Worm (Caenorhabditis elegans) whole organism, young adult: ENCODE data around the gene pqn-27.

Source experiments
- F10E7.11 ChIP-seq: sonication (generic microtip); optimal IDR thresholded peaks from 2 replicates; lab custom pipeline; 2017; ENCODE audit warnings: mild to moderate bottlenecking, missing genetic modification characterization, moderate library complexity, missing compliant biosample characterization
- F39B2.1 ChIP-seq: fragments of 200-800 bp; sonication (Bioruptor generic); IDR thresholded peaks from 2 replicates; pipeline ENCODE4 v1.3.6; 2022; ENCODE audit warnings: missing genetic modification reagents, missing genetic modification characterization, missing compliant biosample characterization
- F49E8.2 ChIP-seq: sonication (generic microtip); optimal IDR thresholded peaks from 3 replicates; lab custom pipeline; 2017; ENCODE audit warnings: missing genetic modification characterization, mild to moderate bottlenecking, missing compliant biosample characterization, antibody characterized with exemption, moderate library complexity; ENCODE audit not compliant: insufficient read depth
- T07F8.4 ChIP-seq: sonication (generic microtip); optimal IDR thresholded peaks from 2 replicates; lab custom pipeline; 2016; ENCODE audit warnings: mild to moderate bottlenecking, missing genetic modification characterization, moderate library complexity, missing compliant biosample characterization
- Y53F4B.3 ChIP-seq: fragments of 200-800 bp; sonication (Bioruptor generic); IDR thresholded peaks from 2 replicates; pipeline ENCODE4 v1.3.6; 2022; ENCODE audit warnings: missing genetic modification reagents, missing genetic modification characterization, missing compliant biosample characterization
- Y79H2A.3 ChIP-seq: fragments of 200-800 bp; sonication (Bioruptor generic); conservative IDR thresholded peaks from 2 replicates; pipeline ENCODE4 v1.3.6; 2022; ENCODE audit warnings: missing genetic modification reagents, missing genetic modification characterization, missing compliant biosample characterization
- ZK185.1 ChIP-seq: sonication (generic microtip); optimal IDR thresholded peaks from 2 replicates; lab custom pipeline; 2016; ENCODE audit warnings: mild to moderate bottlenecking, missing genetic modification characterization, missing compliant biosample characterization; ENCODE audit not compliant: poor library complexity, severe bottlenecking
- akir-1 ChIP-seq: fragments of 200-800 bp; sonication (Bioruptor generic); optimal IDR thresholded peaks from 2 replicates; lab custom pipeline; 2018; ENCODE audit warnings: mild to moderate bottlenecking, missing genetic modification characterization, moderate library complexity, missing compliant biosample characterization
- aptf-2 ChIP-seq: fragments of 200-800 bp; sonication (Bioruptor generic); conservative IDR thresholded peaks from 2 replicates; pipeline ENCODE4 v1.3.6; 2022; ENCODE audit warnings: missing genetic modification reagents, missing genetic modification characterization, missing compliant biosample characterization
- aptf-3 ChIP-seq: fragments of 200-800 bp; sonication (Bioruptor generic); IDR thresholded peaks from 2 replicates; pipeline ENCODE4 v1.3.6; 2022; ENCODE audit warnings: missing genetic modification characterization, missing compliant biosample characterization
- attf-3 ChIP-seq: fragments of 200-800 bp; sonication (Bioruptor generic); conservative IDR thresholded peaks from 2 replicates; pipeline ENCODE4 v1.3.6; 2022; ENCODE audit warnings: missing genetic modification reagents, missing genetic modification characterization, missing compliant biosample characterization
- attf-5 ChIP-seq: fragments of 200-800 bp; sonication (Bioruptor generic); optimal IDR thresholded peaks from 2 replicates; lab custom pipeline; 2018; ENCODE audit warnings: mild to moderate bottlenecking, missing genetic modification characterization, missing compliant biosample characterization
- bed-1 ChIP-seq: fragments of 200-800 bp; sonication (Bioruptor generic); IDR thresholded peaks from 2 replicates; pipeline ENCODE4 v1.3.6; 2022; ENCODE audit warnings: missing genetic modification reagents, missing genetic modification characterization, missing compliant biosample characterization
- bed-2 ChIP-seq: fragments of 200-800 bp; sonication (Bioruptor generic); IDR thresholded peaks from 2 replicates; pipeline ENCODE4 v1.3.6; 2022; ENCODE audit warnings: missing genetic modification reagents, missing genetic modification characterization, missing compliant biosample characterization
- cebp-2 ChIP-seq: fragments of 200-800 bp; sonication (Bioruptor generic); IDR thresholded peaks from 2 replicates; pipeline ENCODE4 v1.3.6; 2022; ENCODE audit warnings: missing genetic modification characterization, missing compliant biosample characterization
- ceh-58 ChIP-seq: fragments of 200-800 bp; sonication (Bioruptor generic); IDR thresholded peaks from 2 replicates; pipeline ENCODE4 v1.3.6; 2022; ENCODE audit warnings: missing genetic modification characterization, missing compliant biosample characterization
- ceh-79 ChIP-seq: sonication (generic microtip); optimal IDR thresholded peaks from 2 replicates; lab custom pipeline; 2017; ENCODE audit warnings: mild to moderate bottlenecking, missing genetic modification characterization, missing compliant biosample characterization
- egrh-3 ChIP-seq: fragments of 200-800 bp; sonication (Bioruptor generic); IDR thresholded peaks from 2 replicates; pipeline ENCODE4 v1.3.6; 2022; ENCODE audit warnings: missing genetic modification reagents, missing genetic modification characterization, missing compliant biosample characterization
- ekl-4 ChIP-seq: fragments of 200-800 bp; sonication (Bioruptor generic); IDR thresholded peaks from 2 replicates; pipeline ENCODE4 v1.3.6; 2022; ENCODE audit warnings: missing genetic modification reagents, missing genetic modification characterization, missing compliant biosample characterization
- ets-4 ChIP-seq: fragments of 200-800 bp; sonication (Bioruptor generic); optimal IDR thresholded peaks from 2 replicates; lab custom pipeline; 2018; ENCODE audit warnings: mild to moderate bottlenecking, missing genetic modification characterization, missing compliant biosample characterization
- fkh-3 ChIP-seq: sonication (generic microtip); optimal IDR thresholded peaks from 2 replicates; lab custom pipeline; 2016; ENCODE audit warnings: mild to moderate bottlenecking, missing genetic modification characterization, missing compliant biosample characterization
- him-1 ChIP-seq: sonication (generic microtip); optimal IDR thresholded peaks from 2 replicates; lab custom pipeline; 2016; ENCODE audit warnings: missing genotype, missing genetic modification reagents, missing genetic modification characterization, missing compliant biosample characterization
- hlh-12 ChIP-seq: sonication (generic microtip); optimal IDR thresholded peaks from 2 replicates; lab custom pipeline; 2016; ENCODE audit warnings: missing genetic modification characterization, missing compliant biosample characterization
- hsf-1 ChIP-seq: fragments of 200-800 bp; sonication (Bioruptor generic); IDR thresholded peaks from 2 replicates; pipeline ENCODE4 v1.3.6; 2022; ENCODE audit warnings: missing genetic modification reagents, missing genetic modification characterization, missing compliant biosample characterization
- lag-1 ChIP-seq: fragments of 200-800 bp; sonication (Bioruptor generic); IDR thresholded peaks from 2 replicates; pipeline ENCODE4 v1.3.6; 2022; ENCODE audit warnings: missing genetic modification reagents, missing genetic modification characterization, missing compliant biosample characterization
- let-526 ChIP-seq: fragments of 200-800 bp; sonication (Bioruptor generic); IDR thresholded peaks from 2 replicates; pipeline ENCODE4 v1.3.6; 2022; ENCODE audit warnings: missing genetic modification reagents, missing genetic modification characterization, missing compliant biosample characterization
- lin-54 ChIP-seq: fragments of 200-800 bp; sonication (Bioruptor generic); optimal IDR thresholded peaks from 2 replicates; lab custom pipeline; 2018; ENCODE audit warnings: mild to moderate bottlenecking, missing genetic modification characterization, missing compliant biosample characterization
- madf-10 ChIP-seq: sonication (generic microtip); optimal IDR thresholded peaks from 2 replicates; lab custom pipeline; 2016; ENCODE audit warnings: mild to moderate bottlenecking, missing genetic modification characterization, missing compliant biosample characterization
- snpc-1.1 ChIP-seq: sonication (generic microtip); optimal IDR thresholded peaks from 2 replicates; lab custom pipeline; 2017; ENCODE audit warnings: missing genetic modification characterization, mild to moderate bottlenecking, missing compliant biosample characterization, antibody characterized with exemption, moderate library complexity, missing genotype, missing genetic modification reagents; ENCODE audit not compliant: insufficient read depth
- snpc-1.3 ChIP-seq: sonication (generic microtip); optimal IDR thresholded peaks from 2 replicates; lab custom pipeline; 2017; ENCODE audit warnings: missing genetic modification characterization, mild to moderate bottlenecking, missing compliant biosample characterization, antibody characterized with exemption, moderate library complexity, missing genotype, missing genetic modification reagents; ENCODE audit not compliant: insufficient read depth
- unc-130 ChIP-seq: sonication (generic microtip); optimal IDR thresholded peaks from 2 replicates; lab custom pipeline; 2016; ENCODE audit warnings: missing genetic modification reagents, missing genetic modification characterization, missing compliant biosample characterization
- xnd-1 ChIP-seq: sonication (generic microtip); optimal IDR thresholded peaks from 2 replicates; lab custom pipeline; 2016; ENCODE audit warnings: missing genotype, missing genetic modification reagents, missing genetic modification characterization, missing compliant biosample characterization
- zfh-2 ChIP-seq: fragments of 200-800 bp; sonication (Bioruptor generic); conservative IDR thresholded peaks from 2 replicates; pipeline ENCODE4 v1.3.6; 2022; ENCODE audit warnings: missing genetic modification reagents, missing genetic modification characterization, missing compliant biosample characterization
- zim-3 ChIP-seq: sonication (generic microtip); optimal IDR thresholded peaks from 2 replicates; lab custom pipeline; 2017; ENCODE audit warnings: mild to moderate bottlenecking, missing genetic modification characterization, moderate library complexity, missing compliant biosample characterization

pqn-27 gene

ce11 chrII:13424242-13424641 lies 36.2 kb downstream of the pqn-27 start, which contains the start of gene Y48E1C.2:
Gene Y48E1C.2, plus strand, starts transcription at chrII:13424542.
- TF ChIP-seq akir-1 (GFP tag; lab: Kevin White, UChicago) (no peak), hlh-12 (tag; lab: Kevin White, UChicago) (no peak), madf-10 (tag; lab: Kevin White, UChicago) (no peak), ekl-4 (GFP tag; lab: Robert Waterston, UW) (no peak), bed-1 (GFP tag; lab: Robert Waterston, UW) (no peak), F39B2.1 (GFP tag; lab: Robert Waterston, UW) (no peak), ceh-79 (tag; lab: Kevin White, UChicago) (no peak), F10E7.11 (tag; lab: Kevin White, UChicago) (no peak), snpc-1.1 (tag; lab: Kevin White, UChicago) (no peak), him-1 (tag; lab: Kevin White, UChicago) (no peak), zim-3 (tag; lab: Kevin White, UChicago) (no peak), attf-3 (GFP tag; lab: Robert Waterston, UW) (no peak), lag-1 (GFP tag; lab: Robert Waterston, UW) (no peak), zfh-2 (GFP tag; lab: Robert Waterston, UW) (no peak), Y53F4B.3 (GFP tag; lab: Robert Waterston, UW) (no peak), ets-4 (GFP tag; lab: Kevin White, UChicago) (no peak), hsf-1 (GFP tag; lab: Robert Waterston, UW) (no peak), unc-130 (no peak), attf-5 (GFP tag; lab: Kevin White, UChicago) (no peak), fkh-3 (tag; lab: Kevin White, UChicago) (no peak)

ce11 chrII:13417452-13418031 lies 42.9 kb downstream of the pqn-27 start:
- TF ChIP-seq aptf-2 (GFP tag; lab: Robert Waterston, UW) (no peak), bed-2 (GFP tag; lab: Robert Waterston, UW) (no peak), cebp-2 (no peak), Y79H2A.3 (GFP tag; lab: Robert Waterston, UW) (no peak), F49E8.2 (tag; lab: Kevin White, UChicago) (no peak), aptf-3 (no peak), snpc-1.3 (tag; lab: Kevin White, UChicago) (no peak), lin-54 (GFP tag; lab: Kevin White, UChicago) (no peak), ceh-58 (GFP tag; lab: Robert Waterston, UW) (no peak), let-526 (GFP tag; lab: Robert Waterston, UW) (no peak), ZK185.1 (tag; lab: Kevin White, UChicago) (no peak), lag-1 (GFP tag; lab: Robert Waterston, UW) (no peak), T07F8.4 (tag; lab: Kevin White, UChicago) (no peak), ekl-4 (GFP tag; lab: Robert Waterston, UW) (no peak), fkh-3 (tag; lab: Kevin White, UChicago) (no peak), egrh-3 (GFP tag; lab: Robert Waterston, UW) (no peak), xnd-1 (tag; lab: Kevin White, UChicago) (no peak)
- TF ChIP-seq, all 124 proteins: peak for 0

- no peak for TF ChIP-seq lag-1 (GFP tag; lab: Robert Waterston, UW)
- TF ChIP-seq zfh-2 (GFP tag; lab: Robert Waterston, UW), result peak; percentile 50
Measured at ce11 chrII:13416552-13416951, 43.9 kb downstream of the pqn-27 start.
